Worm (Caenorhabditis elegans) whole organism, midembryonic: ENCODE results near the gene mig-32.

Experiments used
- T22C8.4 ChIP-seq: fragments of 200-800 bp; sonication (Bioruptor generic); IDR thresholded peaks from 2 replicates; pipeline ENCODE4 v1.3.6; 2022; ENCODE audit warnings: missing genetic modification characterization, missing compliant biosample characterization
- cog-1 ChIP-seq: sonication (generic microtip); optimal IDR thresholded peaks from 2 replicates; lab custom pipeline; 2016; ENCODE audit warnings: missing genetic modification characterization, missing compliant biosample characterization
- flt-1 ChIP-seq: fragments of 200-800 bp; sonication (Bioruptor generic); IDR thresholded peaks from 2 replicates; pipeline ENCODE4 v1.3.6; 2022; ENCODE audit warnings: missing genetic modification characterization, missing compliant biosample characterization
- klf-2 ChIP-seq: fragments of 200-800 bp; sonication (Bioruptor generic); conservative IDR thresholded peaks from 2 replicates; pipeline ENCODE4 v1.3.6; 2022; ENCODE audit warnings: missing genetic modification reagents, missing genetic modification characterization, missing compliant biosample characterization
- med-1 ChIP-seq: sonication (generic microtip); optimal IDR thresholded peaks from 2 replicates; lab custom pipeline; 2017; ENCODE audit warnings: missing genetic modification characterization, mild to moderate bottlenecking, missing compliant biosample characterization, antibody characterized with exemption, missing genetic modification reagents; ENCODE audit not compliant: insufficient read depth
- ref-1 ChIP-seq: fragments of 200-800 bp; sonication (Bioruptor generic); conservative IDR thresholded peaks from 2 replicates; pipeline ENCODE4 v1.3.6; 2022; ENCODE audit warnings: missing genetic modification reagents, missing genetic modification characterization, missing compliant biosample characterization
- tab-1 ChIP-seq: fragments of 200-800 bp; sonication (Bioruptor generic); IDR thresholded peaks from 2 replicates; pipeline ENCODE4 v1.3.6; 2022; ENCODE audit warnings: missing genetic modification characterization, missing compliant biosample characterization
- ztf-23 ChIP-seq: fragments of 200-800 bp; sonication (Bioruptor generic); IDR thresholded peaks from 2 replicates; pipeline ENCODE4 v1.3.6; 2022; ENCODE audit warnings: missing genetic modification reagents, missing genetic modification characterization, missing compliant biosample characterization
- ztf-29 ChIP-seq: fragments of 200-800 bp; sonication (Bioruptor generic); IDR thresholded peaks from 2 replicates; pipeline ENCODE4 v1.3.6; 2022; ENCODE audit warnings: missing genetic modification reagents, missing genetic modification characterization, missing compliant biosample characterization

Gene mig-32

DNA sequence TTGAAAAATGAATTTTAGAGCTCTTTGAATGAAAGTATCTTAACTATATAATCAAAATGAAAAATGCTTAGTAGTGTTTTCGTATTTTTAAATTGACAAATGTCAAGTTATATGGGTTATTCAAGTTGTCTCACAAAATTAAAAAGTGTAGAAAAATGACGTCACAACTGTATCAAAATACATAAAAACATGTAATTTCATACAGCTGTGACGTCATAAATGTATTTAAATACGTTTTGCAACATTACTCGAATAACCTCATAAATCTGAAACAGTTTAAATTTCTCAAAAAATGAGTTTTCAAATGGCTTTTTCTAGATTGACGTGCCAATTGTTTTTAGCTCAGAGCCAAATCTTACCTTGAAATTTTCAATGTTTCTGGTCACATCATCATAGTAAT lies 17.7 kb upstream of the mig-32 start:
- no peak for TF ChIP-seq klf-2 (GFP tag; lab: Robert Waterston, UW)
- no peak for TF ChIP-seq med-1 (GFP tag; lab: Kevin White, UChicago)
- no peak for TF ChIP-seq tab-1
- no peak for TF ChIP-seq ref-1
- TF ChIP-seq flt-1 (GFP tag; lab: Robert Waterston, UW) = no peak
- no peak for TF ChIP-seq T22C8.4 (GFP tag; lab: Robert Waterston, UW)
- TF ChIP-seq cog-1 = no peak
- TF ChIP-seq ztf-23 = no peak
- no peak for TF ChIP-seq ztf-29

- no peak for TF ChIP-seq ref-1
- TF ChIP-seq flt-1 (GFP tag; lab: Robert Waterston, UW) = no peak
- no peak for TF ChIP-seq ztf-23
- TF ChIP-seq med-1 (GFP tag; lab: Kevin White, UChicago) = no peak
- TF ChIP-seq tab-1 = no peak
- no peak for TF ChIP-seq T22C8.4 (GFP tag; lab: Robert Waterston, UW)
- TF ChIP-seq klf-2 (GFP tag; lab: Robert Waterston, UW) = no peak
- no peak for TF ChIP-seq cog-1
- no peak for TF ChIP-seq ztf-29
Measured at ce11 chrIV:12108984-12109657, 17.1 kb upstream of the mig-32 start.

- no peak for TF ChIP-seq cog-1
- no peak for TF ChIP-seq T22C8.4 (GFP tag; lab: Robert Waterston, UW)
- TF ChIP-seq klf-2 (GFP tag; lab: Robert Waterston, UW) = no peak
- TF ChIP-seq tab-1 = no peak
- no peak for TF ChIP-seq ztf-29
- no peak for TF ChIP-seq flt-1 (GFP tag; lab: Robert Waterston, UW)
- no peak for TF ChIP-seq med-1 (GFP tag; lab: Kevin White, UChicago)
- TF ChIP-seq ref-1 = no peak
Measured at ce11 chrIV:12105558-12105957, 13.5 kb upstream of the mig-32 start, which contains the start of gene M18.3. Gene M18.3, plus strand, starts transcription at chrIV:12105858.

DNA sequence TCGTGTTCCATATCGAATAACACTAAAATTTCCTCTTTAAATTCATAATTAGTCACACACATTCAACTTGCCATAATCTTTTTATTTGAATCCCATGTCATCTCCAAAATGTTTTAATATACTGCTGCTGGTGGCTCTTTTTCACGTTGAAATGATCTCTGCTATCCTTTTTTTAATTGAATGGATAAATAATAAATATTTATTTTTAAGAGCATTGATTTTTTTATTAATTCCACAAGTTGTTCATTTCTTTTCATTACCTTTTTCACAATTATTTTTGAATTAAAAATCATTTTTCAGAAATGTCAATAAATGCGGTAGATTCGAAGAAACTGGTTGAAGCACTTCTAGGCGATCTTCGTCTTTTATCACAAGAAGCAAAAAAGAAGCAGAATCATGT lies 4.5 kb upstream of the mig-32 start, which contains the start of gene mon-2:
Gene mon-2 (plus strand): TSS at position 301 of the 400 bp plus-strand sequence.
- TF ChIP-seq flt-1 (GFP tag; lab: Robert Waterston, UW) (no peak), ztf-23 (no peak), ref-1 (no peak), T22C8.4 (GFP tag; lab: Robert Waterston, UW) (no peak), klf-2 (GFP tag; lab: Robert Waterston, UW) (no peak), tab-1 (no peak), med-1 (GFP tag; lab: Kevin White, UChicago) (no peak), cog-1 (no peak), ztf-29 (no peak)

DNA sequence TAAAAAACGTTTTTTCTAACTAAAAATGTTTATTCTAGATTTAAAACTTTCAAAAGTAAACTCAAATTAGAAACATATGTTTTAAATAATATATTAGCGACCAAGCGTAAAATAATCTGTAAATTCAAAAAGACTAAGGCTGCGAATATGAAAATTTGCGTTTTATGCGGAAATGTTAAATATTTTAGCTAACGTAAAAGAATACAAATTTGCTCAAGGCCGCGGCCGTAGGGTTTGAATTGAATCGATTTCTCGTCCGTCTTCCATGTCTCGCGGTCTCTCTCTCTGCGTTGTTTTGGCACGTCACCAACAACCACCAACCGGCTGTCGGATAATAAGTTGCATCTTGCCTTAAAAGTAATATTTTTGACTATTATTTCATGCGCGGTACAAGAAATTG lies 1.8 kb upstream of the mig-32 start, which contains the start of gene F11A10.5:
Gene F11A10.5 (plus strand): TSS at position 301 of the 400 bp plus-strand sequence.
- TF ChIP-seq T22C8.4 (GFP tag; lab: Robert Waterston, UW) (peak; percentile 55; the same call in 1 of the 2 replicates), flt-1 (GFP tag; lab: Robert Waterston, UW) (no peak)

ce11 chrIV:12093384-12093783 lies 1.4 kb upstream of the mig-32 start, which contains the start of gene cpsf-4:
Gene cpsf-4, minus strand, starts transcription at chrIV:12093445.
- TF ChIP-seq flt-1 (GFP tag; lab: Robert Waterston, UW) (no peak), ztf-29 (no peak), tab-1 (no peak), cog-1 (no peak), ztf-23 (no peak), T22C8.4 (GFP tag; lab: Robert Waterston, UW) (no peak), klf-2 (GFP tag; lab: Robert Waterston, UW) (no peak), med-1 (GFP tag; lab: Kevin White, UChicago) (no peak), ref-1 (no peak)

DNA sequence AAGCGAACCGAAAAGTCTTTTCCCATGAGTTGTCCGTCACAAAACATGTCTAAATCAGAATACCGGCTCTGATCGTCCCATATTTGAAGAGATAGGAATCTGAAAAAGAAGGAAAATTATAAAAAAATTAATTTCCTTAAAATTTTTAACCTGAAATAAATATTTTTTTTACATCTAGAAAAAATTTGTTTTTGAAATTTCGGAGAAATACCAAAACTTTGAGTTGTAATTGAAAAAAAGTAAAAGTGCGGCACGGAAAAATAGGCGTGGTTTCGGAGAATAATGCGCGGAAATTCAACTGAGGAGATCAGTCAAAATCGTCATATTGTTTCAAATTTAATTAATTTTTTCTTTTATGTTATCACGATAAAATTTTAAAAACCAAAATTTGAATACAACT lies 2.5 kb downstream of the mig-32 start, which contains the start of gene F11A10.6:
Gene F11A10.6 (minus strand): TSS at position 101 of the 400 bp plus-strand sequence.
- TF ChIP-seq cog-1 = no peak
- no peak for TF ChIP-seq flt-1 (GFP tag; lab: Robert Waterston, UW)
- TF ChIP-seq T22C8.4 (GFP tag; lab: Robert Waterston, UW) = no peak
- no peak for TF ChIP-seq klf-2 (GFP tag; lab: Robert Waterston, UW)
- TF ChIP-seq ref-1 = no peak
- TF ChIP-seq tab-1 = no peak
- TF ChIP-seq ztf-29 = no peak
- TF ChIP-seq med-1 (GFP tag; lab: Kevin White, UChicago) = no peak
- no peak for TF ChIP-seq ztf-23

DNA sequence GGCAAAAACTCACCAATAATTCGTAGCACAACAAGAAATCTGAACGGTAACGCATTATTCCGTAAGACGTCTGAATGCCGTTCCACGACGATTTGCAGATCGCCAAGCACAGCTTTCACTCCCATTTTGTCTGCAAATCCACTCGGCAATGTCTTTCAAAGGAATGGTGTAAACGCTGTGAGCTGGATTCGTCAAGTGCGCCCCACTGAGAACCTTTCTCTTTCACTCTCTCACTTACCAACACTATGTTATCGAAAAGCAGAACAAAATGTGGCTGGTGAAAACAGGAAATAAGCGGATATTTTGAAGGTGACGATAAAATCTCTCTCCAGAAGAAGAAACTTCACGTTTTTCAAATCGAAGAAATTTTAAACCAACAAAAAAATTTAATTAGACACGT lies 3.1 kb downstream of the mig-32 start:
- TF ChIP-seq tab-1 = no peak

DNA sequence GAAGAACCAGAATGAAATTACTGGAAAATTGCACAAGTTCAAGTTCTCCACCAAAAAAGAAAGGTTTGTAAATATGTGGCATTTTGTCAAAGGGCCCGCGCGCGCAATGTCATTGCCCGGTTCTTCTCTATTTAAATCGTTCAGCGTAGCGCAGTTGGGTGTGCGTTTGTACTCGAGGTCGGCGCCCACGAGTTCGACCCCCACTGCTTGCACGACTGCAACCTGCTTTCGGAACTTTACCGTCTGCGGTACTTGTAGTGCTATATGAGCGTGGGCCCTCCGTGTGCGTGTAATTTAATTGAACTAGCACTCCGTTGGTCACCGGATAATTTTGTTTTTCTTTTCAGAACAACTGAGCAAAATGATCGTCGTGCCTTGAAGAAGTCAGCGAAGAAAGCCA lies 5.5 kb downstream of the mig-32 start:
- peak; percentile 77 for TF ChIP-seq ztf-23
- TF ChIP-seq med-1 (GFP tag; lab: Kevin White, UChicago) = peak; percentile 50
- TF ChIP-seq T22C8.4 (GFP tag; lab: Robert Waterston, UW) = peak; percentile 57; the same call in 1 of the 2 replicates
- TF ChIP-seq flt-1 (GFP tag; lab: Robert Waterston, UW) = peak; percentile 78
- TF ChIP-seq ztf-29 = peak; percentile 67
- TF ChIP-seq ref-1 = peak; percentile 56; the same call in 1 of the 2 replicates
- peak; percentile 84 for TF ChIP-seq tab-1
- peak; percentile 15; the same call in 1 of the 2 replicates for TF ChIP-seq klf-2 (GFP tag; lab: Robert Waterston, UW)
- peak; percentile 37 for TF ChIP-seq cog-1

ce11 chrIV:12085120-12085519 lies 6.9 kb downstream of the mig-32 start, which contains the start of gene rbm-34:
Gene rbm-34, plus strand, starts transcription at chrIV:12085420.
- no peak for TF ChIP-seq ref-1

DNA sequence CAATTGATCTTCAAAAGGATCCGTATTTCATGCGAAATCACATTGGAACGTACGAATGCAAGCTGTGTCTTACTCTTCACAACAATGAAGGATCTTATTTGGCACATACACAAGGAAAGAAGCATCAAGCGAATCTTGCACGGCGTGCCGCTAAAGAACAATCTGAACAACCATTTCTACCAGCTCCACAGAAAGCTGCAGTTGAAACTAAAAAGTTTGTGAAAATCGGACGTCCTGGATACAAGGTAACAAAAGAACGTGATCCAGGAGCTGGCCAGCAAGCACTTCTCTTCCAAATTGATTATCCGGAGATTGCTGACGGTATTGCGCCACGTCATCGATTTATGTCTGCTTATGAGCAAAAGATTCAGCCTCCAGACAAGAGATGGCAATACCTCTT lies 7.4 kb downstream of the mig-32 start:
- TF ChIP-seq ztf-29 (no peak), ztf-23 (no peak), ref-1 (no peak), cog-1 (no peak), klf-2 (GFP tag; lab: Robert Waterston, UW) (no peak), med-1 (GFP tag; lab: Kevin White, UChicago) (no peak), flt-1 (GFP tag; lab: Robert Waterston, UW) (no peak), T22C8.4 (GFP tag; lab: Robert Waterston, UW) (no peak), tab-1 (no peak)
